Worm (Caenorhabditis elegans) whole organism, L4 larva: ENCODE data around the gene D1014.5.
A peak's percentile ranks its signal among the peaks of the same experiment; 100 is the strongest.

Source experiments
- D1046.2 ChIP-seq: fragments of 200-800 bp; sonication (Bioruptor generic); IDR thresholded peaks from 2 replicates; pipeline ENCODE4 v1.3.6; 2022; ENCODE audit warnings: missing genetic modification characterization, missing compliant biosample characterization
- F26F4.8 ChIP-seq: fragments of 200-800 bp; sonication (Bioruptor generic); conservative IDR thresholded peaks from 2 replicates; pipeline ENCODE4 v1.3.6; 2022; ENCODE audit warnings: missing genetic modification characterization, missing compliant biosample characterization
- T26A8.4 ChIP-seq: fragments of 200-800 bp; sonication (Bioruptor generic); IDR thresholded peaks from 2 replicates; pipeline ENCODE4 v1.3.6; 2022; ENCODE audit warnings: missing genetic modification characterization, missing compliant biosample characterization
- Y48G9A.11 ChIP-seq: fragments of 200-800 bp; sonication (Bioruptor generic); IDR thresholded peaks from 2 replicates; pipeline ENCODE4 v1.3.6; 2022; ENCODE audit warnings: missing genetic modification reagents, missing genetic modification characterization, missing compliant biosample characterization
- ZK546.5 ChIP-seq, 2 experiments: sonication (generic microtip); optimal IDR thresholded peaks; 2 replicates each; lab custom pipeline; 2017; ENCODE audit warnings: missing biosample characterization in 2 of 2, missing genetic modification characterization in 2 of 2
- aha-1 ChIP-seq: fragments of 150-350 bp; peaks from one replicate; lab custom pipeline; 2014; ENCODE audit warnings: missing biosample characterization, missing genetic modification characterization
- arid-1 ChIP-seq: fragments of 200-800 bp; sonication (Bioruptor generic); conservative IDR thresholded peaks from 2 replicates; pipeline ENCODE4 v1.3.6; 2022; ENCODE audit warnings: missing genetic modification reagents, missing genetic modification characterization, missing compliant biosample characterization
- ceh-82 ChIP-seq: sonication (generic microtip); optimal IDR thresholded peaks from 2 replicates; lab custom pipeline; 2017; ENCODE audit warnings: missing biosample characterization, missing genetic modification characterization
- ces-1 ChIP-seq: fragments of 150-350 bp; sonication (generic microtip); optimal IDR thresholded peaks from 4 replicates; lab custom pipeline; 2014; ENCODE audit warnings: missing biosample characterization, missing genetic modification reagents, missing genetic modification characterization
- ctbp-1 ChIP-seq: fragments of 200-800 bp; sonication (Bioruptor generic); IDR thresholded peaks from 2 replicates; pipeline ENCODE4 v1.3.6; 2022; ENCODE audit warnings: missing genetic modification reagents, missing genetic modification characterization, missing compliant biosample characterization
- daf-12 ChIP-seq: fragments of 150-350 bp; optimal IDR thresholded peaks from 2 replicates; lab custom pipeline; 2014; ENCODE audit warnings: missing biosample characterization, missing genetic modification reagents, missing genetic modification characterization
- daf-16 ChIP-seq, 3 experiments: sonication (generic microtip); optimal IDR thresholded peaks; 2 replicates each; lab custom pipeline; 2016 to 2017; ENCODE audit warnings: missing genetic modification characterization in 3 of 3, missing genetic modification reagents in 3 of 3, mild to moderate bottlenecking in 2 of 3, missing compliant biosample characterization in 2 of 3, missing biosample characterization in 1 of 3, moderate library complexity in 1 of 3
- daf-8 ChIP-seq: fragments of 200-800 bp; sonication (Bioruptor generic); IDR thresholded peaks from 2 replicates; pipeline ENCODE4 v1.3.6; 2022; ENCODE audit warnings: missing genetic modification characterization, missing compliant biosample characterization
- egl-27 ChIP-seq: sonication (generic microtip); optimal IDR thresholded peaks from 3 replicates; lab custom pipeline; 2017; ENCODE audit warnings: missing biosample characterization, missing genetic modification reagents, missing genetic modification characterization
- fkh-10 ChIP-seq: fragments of 150-350 bp; optimal IDR thresholded peaks from 2 replicates; lab custom pipeline; 2014; ENCODE audit warnings: missing biosample characterization, missing genetic modification reagents, missing genetic modification characterization
- fos-1 ChIP-seq: fragments of 150-350 bp; optimal IDR thresholded peaks from 2 replicates; lab custom pipeline; 2014; ENCODE audit warnings: missing biosample characterization, missing genetic modification characterization
- hif-1 ChIP-seq, 2 experiments: sonication (generic microtip); optimal IDR thresholded peaks; 2 replicates each; lab custom pipeline; 2016 to 2017; ENCODE audit warnings: missing compliant biosample characterization in 2 of 2, missing genetic modification characterization in 2 of 2, missing genetic modification reagents in 2 of 2, missing genotype in 2 of 2, mild to moderate bottlenecking in 1 of 2
- jun-1 ChIP-seq: fragments of 150-350 bp; optimal IDR thresholded peaks from 2 replicates; lab custom pipeline; 2014; ENCODE audit warnings: missing biosample characterization, missing genetic modification reagents, missing genetic modification characterization
- lin-1 ChIP-seq: fragments of 200-800 bp; sonication (Bioruptor generic); IDR thresholded peaks from 2 replicates; pipeline ENCODE4 v1.3.6; 2022; ENCODE audit warnings: missing genetic modification reagents, missing genetic modification characterization, missing compliant biosample characterization
- lin-13 ChIP-seq: fragments of 150-350 bp; optimal IDR thresholded peaks from 2 replicates; lab custom pipeline; 2014; ENCODE audit warnings: missing biosample characterization, missing genetic modification reagents, missing genetic modification characterization
- lin-15B ChIP-seq: fragments of 150-350 bp; sonication (generic microtip); optimal IDR thresholded peaks from 3 replicates; lab custom pipeline; 2014; ENCODE audit warnings: missing biosample characterization, missing genetic modification characterization
- lsy-2 ChIP-seq, 2 experiments: fragments of 150-350 bp in 1 of 2; sonication (generic microtip) in 1 of 2; optimal IDR thresholded peaks; 2 replicates each; lab custom pipeline; 2014 to 2017; ENCODE audit warnings: missing biosample characterization in 2 of 2, missing genetic modification characterization in 2 of 2
- madf-9 ChIP-seq: fragments of 200-800 bp; sonication (Bioruptor generic); conservative IDR thresholded peaks from 2 replicates; pipeline ENCODE4 v1.3.6; 2022; ENCODE audit warnings: missing genetic modification reagents, missing genetic modification characterization, missing compliant biosample characterization
- mdl-1 ChIP-seq, 2 experiments: fragments of 150-350 bp in 1 of 2; sonication (generic microtip) in 1 of 2; optimal IDR thresholded peaks; 2 replicates each; lab custom pipeline; 2014 to 2017; ENCODE audit warnings: missing biosample characterization in 2 of 2, missing genetic modification characterization in 2 of 2
- mep-1 ChIP-seq: fragments of 150-350 bp; sonication (generic microtip); optimal IDR thresholded peaks from 3 replicates; lab custom pipeline; 2014; ENCODE audit warnings: missing biosample characterization, missing genetic modification characterization
- mxl-3 ChIP-seq: fragments of 200-800 bp; sonication (Bioruptor generic); optimal IDR thresholded peaks from 2 replicates; lab custom pipeline; 2018; ENCODE audit warnings: mild to moderate bottlenecking, missing genetic modification characterization, missing compliant biosample characterization
- nhr-10 ChIP-seq: fragments of 150-350 bp; optimal IDR thresholded peaks from 2 replicates; lab custom pipeline; 2014; ENCODE audit warnings: missing biosample characterization, missing genetic modification characterization
- nhr-102 ChIP-seq: sonication (generic microtip); optimal IDR thresholded peaks from 2 replicates; lab custom pipeline; 2016; ENCODE audit warnings: mild to moderate bottlenecking, missing genetic modification characterization, moderate library complexity, missing compliant biosample characterization
- nhr-11 ChIP-seq: fragments of 150-350 bp; optimal IDR thresholded peaks from 2 replicates; lab custom pipeline; 2014; ENCODE audit warnings: missing biosample characterization, missing genetic modification characterization
- nhr-111 ChIP-seq: fragments of 200-800 bp; sonication (Bioruptor generic); optimal IDR thresholded peaks from 2 replicates; lab custom pipeline; 2018; ENCODE audit warnings: mild to moderate bottlenecking, missing genetic modification characterization, missing compliant biosample characterization
- nhr-25 ChIP-seq: sonication (generic microtip); optimal IDR thresholded peaks from 2 replicates; lab custom pipeline; 2017; ENCODE audit warnings: missing genetic modification characterization, mild to moderate bottlenecking, missing compliant biosample characterization, antibody characterized with exemption, moderate library complexity, borderline replicate concordance; ENCODE audit not compliant: insufficient read depth
- nhr-41 ChIP-seq: fragments of 200-800 bp; sonication (Bioruptor generic); IDR thresholded peaks from 2 replicates; pipeline ENCODE4 v1.3.6; 2022; ENCODE audit warnings: missing genetic modification reagents, missing genetic modification characterization, missing compliant biosample characterization
- nhr-6 ChIP-seq: fragments of 150-350 bp; optimal IDR thresholded peaks from 2 replicates; lab custom pipeline; 2014; ENCODE audit warnings: missing biosample characterization, missing genetic modification characterization
- pha-4 ChIP-seq, 2 experiments: fragments of 150-350 bp in 1 of 2; fragments of 200-800 bp in 1 of 2; sonication (Bioruptor generic) in 1 of 2; IDR thresholded peaks in 1 of 2; optimal IDR thresholded peaks in 1 of 2; 2 replicates each; pipeline versions ENCODE4 v1.3.6 to Lab custom; 2014 to 2022; ENCODE audit warnings: missing genetic modification characterization in 2 of 2, missing genetic modification reagents in 2 of 2, missing biosample characterization in 1 of 2, missing compliant biosample characterization in 1 of 2
- pqm-1 ChIP-seq: sonication (generic microtip); optimal IDR thresholded peaks from 2 replicates; lab custom pipeline; 2017; ENCODE audit warnings: missing biosample characterization, missing genetic modification characterization
- rbr-2 ChIP-seq: sonication (generic microtip); optimal IDR thresholded peaks from 2 replicates; lab custom pipeline; 2016; ENCODE audit warnings: missing genotype, missing genetic modification characterization, missing compliant biosample characterization
- sdz-12 ChIP-seq: fragments of 200-800 bp; sonication (Bioruptor generic); optimal IDR thresholded peaks from 2 replicates; lab custom pipeline; 2018; ENCODE audit warnings: mild to moderate bottlenecking, missing genetic modification characterization, missing compliant biosample characterization
- tag-97 ChIP-seq: fragments of 200-800 bp; sonication (Bioruptor generic); IDR thresholded peaks from 2 replicates; pipeline ENCODE4 v1.3.6; 2022; ENCODE audit warnings: missing genetic modification characterization, missing compliant biosample characterization
- unc-62 ChIP-seq, 3 experiments: fragments of 150-350 bp in 1 of 3; sonication (generic microtip); optimal IDR thresholded peaks in 2 of 3; peaks in 1 of 3; 1 replicate in 1 of 3; 2 replicates in 2 of 3; lab custom pipeline; 2014 to 2017; ENCODE audit warnings: missing biosample characterization in 3 of 3, missing genetic modification characterization in 3 of 3, missing genetic modification reagents in 3 of 3, missing genotype in 1 of 3
- zfp-2 ChIP-seq: sonication (generic microtip); optimal IDR thresholded peaks from 2 replicates; lab custom pipeline; 2016; ENCODE audit warnings: mild to moderate bottlenecking, missing genetic modification characterization, missing compliant biosample characterization
- zip-11 ChIP-seq: fragments of 200-800 bp; sonication (Bioruptor generic); IDR thresholded peaks from 2 replicates; pipeline ENCODE4 v1.3.6; 2022; ENCODE audit warnings: missing genetic modification characterization, missing compliant biosample characterization
- ztf-7 ChIP-seq: fragments of 150-350 bp; optimal IDR thresholded peaks from 2 replicates; lab custom pipeline; 2014; ENCODE audit warnings: missing biosample characterization, missing genetic modification characterization

D1014.5 gene

DNA sequence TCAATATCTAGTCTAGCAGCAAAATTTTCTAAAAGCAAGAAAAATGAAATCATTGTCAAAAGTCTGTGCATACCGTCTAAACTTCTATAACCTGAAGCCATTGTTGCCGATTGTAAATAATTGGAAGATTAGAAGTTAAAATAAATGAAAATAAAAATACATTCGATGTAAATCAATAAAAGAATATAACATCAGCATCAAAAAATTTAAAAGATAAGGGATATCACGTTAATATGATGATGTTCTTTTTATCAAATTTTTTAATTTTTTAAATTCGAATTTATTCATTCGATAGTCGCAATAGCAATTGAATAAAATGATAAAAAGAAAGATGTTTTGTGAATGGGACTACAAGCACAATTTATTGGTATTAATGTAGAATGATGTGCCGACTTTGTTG is 38.3 kb upstream of the D1014.5 start, which contains the start of gene C09H5.7:
C09H5.7 (minus strand) TSS at position 101 of the 400 bp plus-strand sequence.
- TF ChIP-seq nhr-41 (GFP tag; lab: Robert Waterston, UW) (no peak), rbr-2 (no peak), ztf-7 (no peak), D1046.2 (GFP tag; lab: Robert Waterston, UW) (no peak), daf-16 (GFP tag; optimal IDR thresholded peaks at IDR 0.05; lab: Kevin White, UChicago) (no peak), daf-16 (tag; optimal IDR thresholded peaks at IDR 0.05; lab: Kevin White, UChicago) (no peak), lin-13 (no peak), lin-15B (tag; lab: Kevin White, UChicago) (no peak), ces-1 (GFP tag; lab: Kevin White, UChicago) (no peak), nhr-25 (tag; lab: Kevin White, UChicago) (no peak), lin-1 (GFP tag; lab: Robert Waterston, UW) (no peak), jun-1 (tag; lab: Kevin White, UChicago) (no peak), ctbp-1 (GFP tag; lab: Robert Waterston, UW) (no peak), zip-11 (no peak), mxl-3 (GFP tag; lab: Kevin White, UChicago) (no peak), ceh-82 (tag; lab: Kevin White, UChicago) (no peak), nhr-102 (tag; lab: Kevin White, UChicago) (no peak)

DNA sequence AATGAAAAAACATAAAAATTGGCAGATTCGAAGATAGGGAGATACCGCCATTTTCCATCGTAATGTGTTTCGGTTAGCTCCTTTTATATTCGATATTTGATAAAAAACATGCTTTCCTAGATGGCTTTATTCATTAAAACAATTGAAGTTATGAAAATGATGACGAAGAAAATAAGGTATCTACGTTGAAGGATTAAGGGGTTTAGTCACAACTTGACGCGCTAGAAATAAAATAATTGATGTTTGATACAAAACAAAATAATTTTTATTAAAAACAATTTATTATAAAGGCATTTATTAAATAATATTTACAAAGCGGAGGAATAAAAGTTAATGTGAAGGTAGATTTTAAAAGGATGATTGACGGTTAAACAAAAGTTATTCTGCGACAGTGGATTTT is 32.9 kb upstream of the D1014.5 start, which contains the start of gene str-130:
str-130 (minus strand) TSS at position 101 of the 400 bp plus-strand sequence.
- no peak for TF ChIP-seq fos-1 (tag; lab: Kevin White, UChicago)
- TF ChIP-seq daf-12 (tag; lab: Kevin White, UChicago) = no peak
- no peak for TF ChIP-seq mep-1 (tag; lab: Kevin White, UChicago)
- no peak for TF ChIP-seq arid-1
- no peak for TF ChIP-seq fkh-10 (GFP tag; lab: Kevin White, UChicago)
- TF ChIP-seq lsy-2 (tag; optimal IDR thresholded peaks at IDR 0.05; lab: Kevin White, UChicago) = no peak
- TF ChIP-seq mdl-1 (tag; optimal IDR thresholded peaks at IDR 0.05; lab: Kevin White, UChicago) = no peak

DNA sequence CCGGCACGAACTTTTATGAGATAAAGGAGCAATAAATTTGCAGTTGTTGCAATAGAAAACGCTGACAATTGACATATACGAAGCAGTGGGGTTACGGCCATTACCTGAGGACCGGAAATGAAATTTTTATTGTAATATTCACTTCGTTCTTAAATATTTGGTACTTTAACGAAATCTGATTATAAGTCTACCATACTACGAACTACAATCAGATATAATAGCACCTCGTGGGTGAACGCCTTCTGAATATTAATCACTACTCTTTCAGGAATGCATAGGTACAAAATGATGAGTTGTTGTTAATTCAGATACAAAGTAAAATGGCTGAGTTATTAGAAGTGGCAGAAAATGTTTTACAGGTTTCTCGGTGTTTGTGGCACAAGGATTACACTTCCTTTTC is 31.1 kb upstream of the D1014.5 start, which contains the start of gene str-129:
str-129 (minus strand) TSS at position 101 of the 400 bp plus-strand sequence.
- TF ChIP-seq D1046.2 (GFP tag; lab: Robert Waterston, UW) = no peak
- peak; percentile 31 for TF ChIP-seq aha-1 (tag; lab: Kevin White, UChicago)

DNA sequence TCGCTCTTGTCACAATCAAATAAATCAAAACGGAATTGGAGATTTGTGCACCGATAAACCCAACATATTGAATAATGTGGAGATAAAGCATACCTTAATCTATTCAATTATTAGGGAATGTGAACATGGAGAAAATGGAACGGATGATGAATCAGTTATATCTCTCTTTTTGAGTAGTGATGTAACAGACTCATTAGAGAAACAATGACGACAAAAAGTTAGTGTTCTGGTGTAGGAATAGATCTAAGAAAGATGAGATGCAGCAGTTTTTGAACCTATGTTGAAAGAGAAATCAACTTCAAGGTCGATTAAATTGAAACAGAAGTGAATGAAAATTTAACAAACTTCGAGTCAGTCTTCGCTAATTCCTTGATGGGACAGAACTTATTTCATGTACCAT is 28.1 kb upstream of the D1014.5 start, which contains the start of gene str-146:
str-146 (minus strand) TSS at position 101 of the 400 bp plus-strand sequence.
- TF ChIP-seq daf-8 (GFP tag; lab: Robert Waterston, UW) = no peak
- TF ChIP-seq nhr-10 (tag; lab: Kevin White, UChicago) = no peak
- TF ChIP-seq ces-1 (GFP tag; lab: Kevin White, UChicago) = no peak
- no peak for TF ChIP-seq Y48G9A.11 (GFP tag; lab: Robert Waterston, UW)
- no peak for TF ChIP-seq F26F4.8 (GFP tag; lab: Robert Waterston, UW)
- TF ChIP-seq sdz-12 = no peak
- TF ChIP-seq lin-13 = no peak
- no peak for TF ChIP-seq tag-97
- no peak for TF ChIP-seq zfp-2
- no peak for TF ChIP-seq pqm-1 (tag; lab: Kevin White, UChicago)
- TF ChIP-seq ZK546.5 (tag; optimal IDR thresholded peaks at IDR 0.05; lab: Kevin White, UChicago) = no peak
- TF ChIP-seq, all 104 proteins: peak for 0

DNA sequence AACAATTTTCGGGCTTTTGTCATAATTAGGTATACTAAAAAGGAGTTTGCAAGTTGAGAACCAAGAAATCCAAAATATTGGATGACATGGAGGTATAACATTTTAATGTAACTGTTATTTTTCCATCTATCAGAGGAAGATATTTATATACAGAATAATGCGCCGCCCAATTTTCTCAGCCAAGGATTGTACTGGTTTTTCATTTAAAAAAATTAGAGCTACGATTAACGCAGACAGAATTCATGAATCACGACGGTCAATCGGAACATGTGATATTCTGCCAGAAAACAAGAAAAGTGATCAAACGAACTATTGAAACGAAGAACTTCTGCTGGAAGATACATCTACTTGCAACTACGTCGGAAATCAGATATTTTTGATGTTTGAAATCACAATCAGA is 25.2 kb upstream of the D1014.5 start, which contains the start of gene str-145:
str-145 (minus strand) TSS at position 101 of the 400 bp plus-strand sequence.
- TF ChIP-seq nhr-111 (GFP tag; lab: Kevin White, UChicago) (no peak), nhr-6 (tag; lab: Kevin White, UChicago) (no peak), T26A8.4 (GFP tag; lab: Robert Waterston, UW) (no peak), nhr-11 (tag; lab: Kevin White, UChicago) (no peak), unc-62 (GFP tag; optimal IDR thresholded peaks at IDR 0.05 in 1 of 2; lab: Kevin White, UChicago) (no peak), unc-62 (tag; optimal IDR thresholded peaks at IDR 0.05; lab: Kevin White, UChicago) (no peak), sdz-12 (no peak), lin-15B (tag; lab: Kevin White, UChicago) (no peak), madf-9 (GFP tag; lab: Robert Waterston, UW) (no peak), egl-27 (no peak), hif-1 (tag; optimal IDR thresholded peaks at IDR 0.05; lab: Kevin White, UChicago) (no peak), tag-97 (no peak), fos-1 (tag; lab: Kevin White, UChicago) (no peak), Y48G9A.11 (GFP tag; lab: Robert Waterston, UW) (no peak), zip-11 (no peak), pha-4 (GFP tag; IDR thresholded peaks at IDR 0.05; lab: Robert Waterston, UW) (no peak), pha-4 (tag; optimal IDR thresholded peaks at IDR 0.05; lab: Kevin White, UChicago) (no peak), mdl-1 (tag; optimal IDR thresholded peaks at IDR 0.05; lab: Kevin White, UChicago) (no peak)
- TF ChIP-seq, all 104 proteins: peak for 0
